Worm (Caenorhabditis elegans) whole organism, early embryonic: ENCODE results near the gene ZK1240.2.

Source experiments
- B0310.2 ChIP-seq: sonication (generic microtip); optimal IDR thresholded peaks from 2 replicates; lab custom pipeline; 2016; ENCODE audit warnings: mild to moderate bottlenecking, missing genetic modification characterization, missing compliant biosample characterization
- aly-1 ChIP-seq: sonication (generic microtip); optimal IDR thresholded peaks from 2 replicates; lab custom pipeline; 2016; ENCODE audit warnings: missing genetic modification characterization, missing compliant biosample characterization
- ama-1 ChIP-seq: fragments of 150-350 bp; optimal IDR thresholded peaks from 2 replicates; lab custom pipeline; 2014
- ceh-13 ChIP-seq: fragments of 200-800 bp; sonication (Bioruptor generic); optimal IDR thresholded peaks from 2 replicates; lab custom pipeline; 2018; ENCODE audit warnings: mild to moderate bottlenecking, missing genetic modification characterization, missing compliant biosample characterization
- hmbx-1 ChIP-seq: sonication (generic microtip); optimal IDR thresholded peaks from 2 replicates; lab custom pipeline; 2016; ENCODE audit warnings: mild to moderate bottlenecking, missing genetic modification characterization, missing compliant biosample characterization
- hnd-1 ChIP-seq: sonication (generic microtip); optimal IDR thresholded peaks from 2 replicates; lab custom pipeline; 2016; ENCODE audit warnings: missing genetic modification characterization, missing compliant biosample characterization
- pes-1 ChIP-seq: fragments of 200-800 bp; sonication (Bioruptor generic); IDR thresholded peaks from 2 replicates; pipeline ENCODE4 v1.3.6; 2022; ENCODE audit warnings: missing genetic modification reagents, missing genetic modification characterization, missing compliant biosample characterization
- scrt-1 ChIP-seq: fragments of 200-800 bp; sonication (Bioruptor generic); IDR thresholded peaks from 2 replicates; pipeline ENCODE4 v1.3.6; 2022; ENCODE audit warnings: missing genetic modification characterization, missing compliant biosample characterization
- tbx-11 ChIP-seq: fragments of 200-800 bp; sonication (Bioruptor generic); IDR thresholded peaks from 2 replicates; pipeline ENCODE4 v1.3.6; 2022; ENCODE audit warnings: missing genetic modification characterization, missing compliant biosample characterization
- tbx-37 ChIP-seq: fragments of 200-800 bp; sonication (Bioruptor generic); conservative IDR thresholded peaks from 2 replicates; pipeline ENCODE4 v1.3.6; 2022; ENCODE audit warnings: missing genetic modification reagents, missing genetic modification characterization, missing compliant biosample characterization

DNA sequence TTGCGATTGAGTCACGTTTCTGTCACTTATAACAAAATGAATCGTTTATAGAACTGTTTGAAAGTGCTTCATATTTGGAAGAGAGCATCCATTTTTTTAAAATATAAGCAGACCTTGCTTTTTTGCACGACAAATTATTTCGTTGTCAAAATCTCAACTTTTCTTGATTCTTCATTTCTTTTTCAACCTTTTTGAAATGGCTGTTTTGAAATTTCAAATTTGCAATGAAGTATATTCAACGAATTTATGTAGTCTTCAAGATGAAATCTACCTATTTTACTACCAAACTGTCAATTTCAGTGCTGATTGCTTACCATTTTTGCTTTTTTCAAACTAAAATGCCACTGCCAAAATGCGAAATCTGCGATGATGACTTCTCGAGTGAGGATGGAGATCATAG, 16.4 kb upstream of the ZK1240.2 start, which contains the start of gene B0281.3:
- TF ChIP-seq hmbx-1 (tag; lab: Kevin White, UChicago): no peak
- no peak for TF ChIP-seq tbx-37
- TF ChIP-seq scrt-1 (GFP tag; lab: Robert Waterston, UW): no peak
- TF ChIP-seq ama-1 (lab: Kevin White, UChicago): no peak
- TF ChIP-seq tbx-11 (GFP tag; lab: Robert Waterston, UW): no peak
- no peak for TF ChIP-seq pes-1 (GFP tag; lab: Robert Waterston, UW)
- TF ChIP-seq hnd-1 (tag; lab: Kevin White, UChicago): no peak
- no peak for TF ChIP-seq ceh-13 (GFP tag; lab: Kevin White, UChicago)
- no peak for TF ChIP-seq aly-1 (tag; lab: Kevin White, UChicago)
- no peak for TF ChIP-seq B0310.2
